Worm (Caenorhabditis elegans) whole organism, L4 larva: ENCODE measurements around the gene Y37D8A.2.

ENCODE experiments used
- D1046.2 ChIP-seq: fragments of 200-800 bp; sonication (Bioruptor generic); IDR thresholded peaks from 2 replicates; pipeline ENCODE4 v1.3.6; 2022; ENCODE audit warnings: missing genetic modification characterization, missing compliant biosample characterization
- F10B5.3 ChIP-seq: sonication (generic microtip); optimal IDR thresholded peaks from 2 replicates; lab custom pipeline; 2016; ENCODE audit warnings: mild to moderate bottlenecking, missing genetic modification characterization, missing compliant biosample characterization
- R02D3.7 ChIP-seq: fragments of 150-350 bp; sonication (generic microtip); optimal IDR thresholded peaks from 3 replicates; lab custom pipeline; 2014; ENCODE audit warnings: missing biosample characterization, missing genetic modification characterization
- T26A8.4 ChIP-seq: fragments of 200-800 bp; sonication (Bioruptor generic); IDR thresholded peaks from 2 replicates; pipeline ENCODE4 v1.3.6; 2022; ENCODE audit warnings: missing genetic modification characterization, missing compliant biosample characterization
- Y48G9A.11 ChIP-seq: fragments of 200-800 bp; sonication (Bioruptor generic); IDR thresholded peaks from 2 replicates; pipeline ENCODE4 v1.3.6; 2022; ENCODE audit warnings: missing genetic modification reagents, missing genetic modification characterization, missing compliant biosample characterization
- Y5F2A.4 ChIP-seq: fragments of 200-800 bp; sonication (Bioruptor generic); optimal IDR thresholded peaks from 2 replicates; lab custom pipeline; 2018; ENCODE audit warnings: mild to moderate bottlenecking, missing genetic modification characterization, missing compliant biosample characterization
- aly-2 ChIP-seq: sonication (generic microtip); optimal IDR thresholded peaks from 2 replicates; lab custom pipeline; 2018; ENCODE audit warnings: missing biosample characterization, missing genetic modification characterization
- arid-1 ChIP-seq: fragments of 200-800 bp; sonication (Bioruptor generic); conservative IDR thresholded peaks from 2 replicates; pipeline ENCODE4 v1.3.6; 2022; ENCODE audit warnings: missing genetic modification reagents, missing genetic modification characterization, missing compliant biosample characterization
- attf-4 ChIP-seq: sonication (generic microtip); optimal IDR thresholded peaks from 3 replicates; lab custom pipeline; 2017; ENCODE audit warnings: missing biosample characterization, missing genetic modification characterization
- ceh-82 ChIP-seq: sonication (generic microtip); optimal IDR thresholded peaks from 2 replicates; lab custom pipeline; 2017; ENCODE audit warnings: missing biosample characterization, missing genetic modification characterization
- daf-8 ChIP-seq: fragments of 200-800 bp; sonication (Bioruptor generic); IDR thresholded peaks from 2 replicates; pipeline ENCODE4 v1.3.6; 2022; ENCODE audit warnings: missing genetic modification characterization, missing compliant biosample characterization
- dpl-1 ChIP-seq: fragments of 150-350 bp; optimal IDR thresholded peaks from 2 replicates; lab custom pipeline; 2014; ENCODE audit warnings: missing biosample characterization, missing genetic modification reagents, missing genetic modification characterization
- duxl-1 ChIP-seq: sonication (generic microtip); optimal IDR thresholded peaks from 2 replicates; lab custom pipeline; 2016; ENCODE audit warnings: mild to moderate bottlenecking, missing genetic modification characterization, moderate library complexity, missing compliant biosample characterization; ENCODE audit not compliant: poor library complexity
- fos-1 ChIP-seq: fragments of 150-350 bp; optimal IDR thresholded peaks from 2 replicates; lab custom pipeline; 2014; ENCODE audit warnings: missing biosample characterization, missing genetic modification characterization
- gei-8 ChIP-seq: fragments of 200-800 bp; sonication (Bioruptor generic); optimal IDR thresholded peaks from 2 replicates; lab custom pipeline; 2018; ENCODE audit warnings: mild to moderate bottlenecking, missing genetic modification characterization, missing compliant biosample characterization
- hif-1 ChIP-seq, 2 experiments: sonication (generic microtip); optimal IDR thresholded peaks; 2 replicates each; lab custom pipeline; 2016 to 2017; ENCODE audit warnings: missing compliant biosample characterization in 2 of 2, missing genetic modification characterization in 2 of 2, missing genetic modification reagents in 2 of 2, missing genotype in 2 of 2, mild to moderate bottlenecking in 1 of 2
- hlh-11 ChIP-seq: fragments of 200-800 bp; sonication (Bioruptor generic); optimal IDR thresholded peaks from 2 replicates; lab custom pipeline; 2018; ENCODE audit warnings: mild to moderate bottlenecking, missing genetic modification characterization, missing compliant biosample characterization
- hmg-1.1 ChIP-seq: fragments of 200-800 bp; sonication (Bioruptor generic); IDR thresholded peaks from 2 replicates; pipeline ENCODE4 v1.3.6; 2022; ENCODE audit warnings: missing genetic modification reagents, missing genetic modification characterization, missing compliant biosample characterization
- jun-1 ChIP-seq: fragments of 150-350 bp; optimal IDR thresholded peaks from 2 replicates; lab custom pipeline; 2014; ENCODE audit warnings: missing biosample characterization, missing genetic modification reagents, missing genetic modification characterization
- lin-13 ChIP-seq: fragments of 150-350 bp; optimal IDR thresholded peaks from 2 replicates; lab custom pipeline; 2014; ENCODE audit warnings: missing biosample characterization, missing genetic modification reagents, missing genetic modification characterization
- lin-15B ChIP-seq: fragments of 150-350 bp; sonication (generic microtip); optimal IDR thresholded peaks from 3 replicates; lab custom pipeline; 2014; ENCODE audit warnings: missing biosample characterization, missing genetic modification characterization
- lir-3 ChIP-seq: sonication (generic microtip); optimal IDR thresholded peaks from 2 replicates; lab custom pipeline; 2016; ENCODE audit warnings: mild to moderate bottlenecking, missing genetic modification characterization, missing compliant biosample characterization
- madf-5 ChIP-seq, 2 experiments: fragments of 200-800 bp; sonication (Bioruptor generic); IDR thresholded peaks; 2 replicates each; pipeline ENCODE4 v1.3.6; 2022; ENCODE audit warnings: missing compliant biosample characterization in 2 of 2, missing genetic modification characterization in 2 of 2
- mdl-1 ChIP-seq, 2 experiments: fragments of 150-350 bp in 1 of 2; sonication (generic microtip) in 1 of 2; optimal IDR thresholded peaks; 2 replicates each; lab custom pipeline; 2014 to 2017; ENCODE audit warnings: missing biosample characterization in 2 of 2, missing genetic modification characterization in 2 of 2
- mep-1 ChIP-seq: fragments of 150-350 bp; sonication (generic microtip); optimal IDR thresholded peaks from 3 replicates; lab custom pipeline; 2014; ENCODE audit warnings: missing biosample characterization, missing genetic modification characterization
- mes-2 ChIP-seq: sonication (generic microtip); optimal IDR thresholded peaks from 2 replicates; lab custom pipeline; 2016; ENCODE audit warnings: missing genotype, mild to moderate bottlenecking, missing genetic modification characterization, missing compliant biosample characterization; ENCODE audit not compliant: poor library complexity, severe bottlenecking
- nhr-10 ChIP-seq: fragments of 150-350 bp; optimal IDR thresholded peaks from 2 replicates; lab custom pipeline; 2014; ENCODE audit warnings: missing biosample characterization, missing genetic modification characterization
- nhr-11 ChIP-seq: fragments of 150-350 bp; optimal IDR thresholded peaks from 2 replicates; lab custom pipeline; 2014; ENCODE audit warnings: missing biosample characterization, missing genetic modification characterization
- nhr-111 ChIP-seq: fragments of 200-800 bp; sonication (Bioruptor generic); optimal IDR thresholded peaks from 2 replicates; lab custom pipeline; 2018; ENCODE audit warnings: mild to moderate bottlenecking, missing genetic modification characterization, missing compliant biosample characterization
- nhr-237 ChIP-seq: sonication (generic microtip); optimal IDR thresholded peaks from 2 replicates; lab custom pipeline; 2017; ENCODE audit warnings: missing biosample characterization, missing genetic modification characterization
- nhr-25 ChIP-seq: sonication (generic microtip); optimal IDR thresholded peaks from 2 replicates; lab custom pipeline; 2017; ENCODE audit warnings: missing genetic modification characterization, mild to moderate bottlenecking, missing compliant biosample characterization, antibody characterized with exemption, moderate library complexity, borderline replicate concordance; ENCODE audit not compliant: insufficient read depth
- nhr-28 ChIP-seq: fragments of 150-350 bp; optimal IDR thresholded peaks from 2 replicates; lab custom pipeline; 2014; ENCODE audit warnings: missing biosample characterization, missing genetic modification characterization
- nhr-41 ChIP-seq: fragments of 200-800 bp; sonication (Bioruptor generic); IDR thresholded peaks from 2 replicates; pipeline ENCODE4 v1.3.6; 2022; ENCODE audit warnings: missing genetic modification reagents, missing genetic modification characterization, missing compliant biosample characterization
- nhr-48 ChIP-seq: sonication (generic microtip); optimal IDR thresholded peaks from 2 replicates; lab custom pipeline; 2016; ENCODE audit warnings: mild to moderate bottlenecking, missing genetic modification characterization, missing compliant biosample characterization
- nhr-77 ChIP-seq: fragments of 150-350 bp; optimal IDR thresholded peaks from 2 replicates; lab custom pipeline; 2014; ENCODE audit warnings: missing biosample characterization, missing genetic modification characterization
- php-3 ChIP-seq: fragments of 200-800 bp; sonication (Bioruptor generic); IDR thresholded peaks from 2 replicates; pipeline ENCODE4 v1.3.6; 2022; ENCODE audit warnings: missing genetic modification reagents, missing genetic modification characterization, missing compliant biosample characterization
- rbr-2 ChIP-seq: sonication (generic microtip); optimal IDR thresholded peaks from 2 replicates; lab custom pipeline; 2016; ENCODE audit warnings: missing genotype, missing genetic modification characterization, missing compliant biosample characterization
- sdz-12 ChIP-seq: fragments of 200-800 bp; sonication (Bioruptor generic); optimal IDR thresholded peaks from 2 replicates; lab custom pipeline; 2018; ENCODE audit warnings: mild to moderate bottlenecking, missing genetic modification characterization, missing compliant biosample characterization
- snpc-1.2 ChIP-seq: fragments of 200-800 bp; sonication (Bioruptor generic); IDR thresholded peaks from 2 replicates; pipeline ENCODE4 v1.3.6; 2022; ENCODE audit warnings: missing genetic modification reagents, missing genetic modification characterization, missing compliant biosample characterization
- snpc-4 ChIP-seq: fragments of 150-350 bp; optimal IDR thresholded peaks from 2 replicates; lab custom pipeline; 2014; ENCODE audit warnings: missing biosample characterization, missing genetic modification characterization
- spr-1 ChIP-seq: sonication (generic microtip); optimal IDR thresholded peaks from 2 replicates; lab custom pipeline; 2016; ENCODE audit warnings: mild to moderate bottlenecking, missing genetic modification characterization, missing compliant biosample characterization
- unc-130 ChIP-seq: sonication (generic microtip); optimal IDR thresholded peaks from 2 replicates; lab custom pipeline; 2016; ENCODE audit warnings: missing genetic modification reagents, missing genetic modification characterization, missing compliant biosample characterization
- unc-39 ChIP-seq: sonication (generic microtip); optimal IDR thresholded peaks from 2 replicates; lab custom pipeline; 2017; ENCODE audit warnings: missing biosample characterization, missing genetic modification characterization
- unc-62 ChIP-seq, 3 experiments: fragments of 150-350 bp in 1 of 3; sonication (generic microtip); optimal IDR thresholded peaks in 2 of 3; peaks in 1 of 3; 1 replicate in 1 of 3; 2 replicates in 2 of 3; lab custom pipeline; 2014 to 2017; ENCODE audit warnings: missing biosample characterization in 3 of 3, missing genetic modification characterization in 3 of 3, missing genetic modification reagents in 3 of 3, missing genotype in 1 of 3
- vab-7 ChIP-seq: fragments of 200-800 bp; sonication (Bioruptor generic); IDR thresholded peaks from 2 replicates; pipeline ENCODE4 v1.3.6; 2022; ENCODE audit warnings: missing genetic modification reagents, missing genetic modification characterization, missing compliant biosample characterization
- zag-1 ChIP-seq: fragments of 150-350 bp; optimal IDR thresholded peaks from 2 replicates; lab custom pipeline; 2014; ENCODE audit warnings: missing biosample characterization, missing genetic modification characterization
- zfp-2 ChIP-seq: sonication (generic microtip); optimal IDR thresholded peaks from 2 replicates; lab custom pipeline; 2016; ENCODE audit warnings: mild to moderate bottlenecking, missing genetic modification characterization, missing compliant biosample characterization

Y37D8A.2 gene

DNA sequence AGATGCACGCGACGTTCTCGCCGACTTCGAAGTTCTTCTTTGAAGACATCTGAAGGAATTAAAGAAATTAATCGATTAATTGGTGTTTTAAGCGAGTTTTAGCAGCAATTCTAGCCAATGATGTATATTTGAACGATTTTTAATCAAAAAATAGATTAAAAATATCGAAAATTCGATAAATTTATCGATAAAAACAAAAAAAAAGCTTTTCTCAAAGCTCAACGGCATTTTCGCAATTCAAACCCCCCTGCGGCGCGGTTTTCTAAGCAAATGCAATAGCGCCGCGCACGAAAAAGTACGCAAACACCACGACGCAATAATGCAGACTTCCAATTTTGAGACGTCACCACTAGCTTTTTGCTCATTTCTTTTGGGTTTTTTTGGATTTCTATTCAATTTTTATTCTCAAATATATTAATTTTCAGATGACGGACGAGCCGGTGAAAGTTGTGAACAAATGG is 54.6 kb downstream of the Y37D8A.2 start, which contains the start of the genes mrg-1 and spcs-2 (continued):
- TF ChIP-seq jun-1 (tag; lab: Kevin White, UChicago) (peak; percentile 49), nhr-237 (tag; lab: Kevin White, UChicago) (no peak), unc-39 (no peak), mdl-1 (tag; optimal IDR thresholded peaks at IDR 0.05; lab: Kevin White, UChicago) (peak in 1 of 2 experiments; percentile 47), mes-2 (tag; lab: Kevin White, UChicago) (peak; percentile 97), zfp-2 (peak; percentile 24), hlh-11 (tag; lab: Kevin White, UChicago) (peak; percentile 70), R02D3.7 (tag; lab: Kevin White, UChicago) (peak; percentile 3), Y48G9A.11 (GFP tag; lab: Robert Waterston, UW) (peak; percentile 74), nhr-41 (GFP tag; lab: Robert Waterston, UW) (no peak), fos-1 (no peak), duxl-1 (peak; percentile 75), snpc-4 (tag; lab: Kevin White, UChicago) (no peak), php-3 (GFP tag; lab: Robert Waterston, UW) (peak; percentile 32; the same call in 1 of the 2 replicates), snpc-1.2 (0 out of 2 replicates have a peak, but pooled peaks have one; percentile 25), ceh-82 (tag; lab: Kevin White, UChicago) (no peak), zag-1 (tag; lab: Kevin White, UChicago) (peak; percentile 11), F10B5.3 (tag; lab: Kevin White, UChicago) (no peak), lin-15B (tag; lab: Kevin White, UChicago) (peak; percentile 59), hmg-1.1 (peak; percentile 83), aly-2 (tag; lab: Kevin White, UChicago) (no peak), T26A8.4 (GFP tag; lab: Robert Waterston, UW) (peak; percentile 88), mep-1 (tag; lab: Kevin White, UChicago) (peak; percentile 96), nhr-11 (peak; percentile 35), lin-13 (GFP tag; lab: Kevin White, UChicago) (peak; percentile 95), nhr-111 (GFP tag; lab: Kevin White, UChicago) (no peak), vab-7 (GFP tag; lab: Robert Waterston, UW) (peak; percentile 79), nhr-28 (tag; lab: Kevin White, UChicago) (peak; percentile 51), lir-3 (no peak), nhr-10 (tag; lab: Kevin White, UChicago) (no peak), rbr-2 (peak; percentile 87), hif-1 (tag; optimal IDR thresholded peaks at IDR 0.05; lab: Kevin White, UChicago) (peak in 1 of 2 experiments; percentile 72), sdz-12 (GFP tag; lab: Kevin White, UChicago) (no peak), dpl-1 (peak; percentile 88), gei-8 (GFP tag; lab: Kevin White, UChicago) (no peak), unc-130 (GFP tag; lab: Kevin White, UChicago) (peak; percentile 93), nhr-77 (tag; lab: Kevin White, UChicago) (peak; percentile 61), attf-4 (tag; lab: Kevin White, UChicago) (no peak), spr-1 (tag; lab: Kevin White, UChicago) (peak; percentile 77), Y5F2A.4 (no peak), madf-5 (GFP tag; IDR thresholded peaks at IDR 0.05; lab: Robert Waterston, UW) (0 out of 4 replicates have a peak, but pooled peaks of 1 of the 2 experiments have one; percentile 39), D1046.2 (GFP tag; lab: Robert Waterston, UW) (no peak), daf-8 (no peak), nhr-48 (tag; lab: Kevin White, UChicago) (peak; percentile 1), unc-62 (GFP tag; optimal IDR thresholded peaks at IDR 0.05 in 1 of 2; lab: Kevin White, UChicago) (peak in 1 of 2 experiments; percentile 98), unc-62 (tag; optimal IDR thresholded peaks at IDR 0.05; lab: Kevin White, UChicago) (no peak), nhr-25 (tag; lab: Kevin White, UChicago) (no peak), arid-1 (peak; percentile 88)
